Worm (Caenorhabditis elegans): ENCODE data around the gene R105.5.
A peak's percentile ranks its signal among the peaks of the same experiment; 100 is the strongest.

The R105.5 gene

ce11 chrIV:4655979-4656378 lies 19.9 kb downstream of the R105.5 start:
- TF ChIP-seq pha-4 (GFP tag; IDR thresholded peaks at IDR 0.05) (no peak), pha-4 (tag; optimal IDR thresholded peaks at IDR 0.05) (no peak), F44E2.7 (GFP tag; IDR thresholded peaks at IDR 0.05) (0 out of 2 replicates have a peak, but pooled peaks have one; percentile 16), fos-1 (tag; optimal IDR thresholded peaks at IDR 0.05) (no peak), tag-97 (GFP tag; IDR thresholded peaks at IDR 0.05) (no peak), set-16 (GFP tag; IDR thresholded peaks at IDR 0.05) (peak; percentile 98), snpc-1.2 (GFP tag; IDR thresholded peaks at IDR 0.05) (no peak), F26F4.8 (GFP tag; conservative IDR thresholded peaks at IDR 0.05) (0 out of 2 replicates have a peak, but pooled peaks have one; percentile 45), mxl-2 (GFP tag; conservative IDR thresholded peaks at IDR 0.05) (no peak), lim-7 (GFP tag; IDR thresholded peaks at IDR 0.05) (0 out of 2 replicates have a peak, but pooled peaks have one; percentile 38), madf-5 (GFP tag; IDR thresholded peaks at IDR 0.05) (0 out of 4 replicates have a peak, but pooled peaks of 1 of the 2 experiments have one; percentile 66)

ce11 chrIV:4656380-4656779 lies 20.3 kb downstream of the R105.5 start:
- peak; percentile 53; the same call in 1 of the 2 replicates for TF ChIP-seq T26A8.4 (GFP tag; IDR thresholded peaks at IDR 0.05)
- no peak for TF ChIP-seq ztf-7 (tag; optimal IDR thresholded peaks at IDR 0.05)
- no peak for TF ChIP-seq jun-1 (tag; optimal IDR thresholded peaks at IDR 0.05)
- TF ChIP-seq lin-1 (GFP tag; IDR thresholded peaks at IDR 0.05) = no peak

- TF ChIP-seq dmd-6 (GFP tag; IDR thresholded peaks at IDR 0.05) (no peak), nhr-237 (tag; optimal IDR thresholded peaks at IDR 0.05) (no peak), nhr-102 (tag; optimal IDR thresholded peaks at IDR 0.05) (no peak), duxl-1 (tag; optimal IDR thresholded peaks at IDR 0.05; ENCODE audit: poor library complexity) (no peak), dve-1 (tag; optimal IDR thresholded peaks at IDR 0.05; ENCODE audit: insufficient read depth) (no peak), ceh-62 (tag; optimal IDR thresholded peaks at IDR 0.05) (no peak), egl-43 (GFP tag; IDR thresholded peaks at IDR 0.05) (no peak), ZK337.2 (GFP tag; IDR thresholded peaks at IDR 0.05) (no peak), ceh-44 (GFP tag; IDR thresholded peaks at IDR 0.05) (no peak), unc-62 (GFP tag; optimal IDR thresholded peaks at IDR 0.05 in 1 of 2) (no peak), unc-62 (tag; optimal IDR thresholded peaks at IDR 0.05) (no peak)
Observed at ce11 chrIV:4657874-4658273, 21.8 kb downstream of the R105.5 start, which contains the start of gene col-111. TSS of gene col-111 (minus strand) at chrIV:4657974.

DNA sequence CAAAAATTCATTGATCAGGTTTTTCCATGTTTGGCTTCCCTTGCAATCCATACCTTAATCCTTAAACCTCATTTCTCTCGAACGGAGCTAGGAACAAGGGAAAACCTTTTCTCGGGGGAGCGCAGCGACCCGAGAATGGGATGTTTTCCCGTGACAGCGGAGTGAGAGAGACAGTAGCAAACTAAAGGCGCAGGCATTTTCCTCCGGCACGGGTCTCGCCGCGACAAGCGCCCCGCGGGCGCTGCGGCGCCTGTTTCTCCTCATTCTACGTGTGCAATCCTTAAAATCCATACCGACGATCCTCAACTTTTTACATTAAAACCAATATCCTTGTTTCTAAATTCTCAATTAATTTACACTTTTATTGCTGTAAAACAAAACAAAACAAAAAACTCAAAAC lies 22.6 kb downstream of the R105.5 start:
- 0 out of 2 replicates have a peak, but pooled peaks have one; percentile 22 for TF ChIP-seq Y48G9A.11 (GFP tag; IDR thresholded peaks at IDR 0.05)
- peak; percentile 30; the same call in 1 of the 2 replicates for TF ChIP-seq lin-38 (GFP tag; IDR thresholded peaks at IDR 0.05)
- peak; percentile 49; the same call in 1 of the 2 replicates for TF ChIP-seq egl-43 (GFP tag; IDR thresholded peaks at IDR 0.05)
- peak; percentile 81 for TF ChIP-seq set-16 (GFP tag; IDR thresholded peaks at IDR 0.05)
- TF ChIP-seq snpc-1.2 (GFP tag; IDR thresholded peaks at IDR 0.05) = peak; percentile 26; the same call in 1 of the 2 replicates

DNA sequence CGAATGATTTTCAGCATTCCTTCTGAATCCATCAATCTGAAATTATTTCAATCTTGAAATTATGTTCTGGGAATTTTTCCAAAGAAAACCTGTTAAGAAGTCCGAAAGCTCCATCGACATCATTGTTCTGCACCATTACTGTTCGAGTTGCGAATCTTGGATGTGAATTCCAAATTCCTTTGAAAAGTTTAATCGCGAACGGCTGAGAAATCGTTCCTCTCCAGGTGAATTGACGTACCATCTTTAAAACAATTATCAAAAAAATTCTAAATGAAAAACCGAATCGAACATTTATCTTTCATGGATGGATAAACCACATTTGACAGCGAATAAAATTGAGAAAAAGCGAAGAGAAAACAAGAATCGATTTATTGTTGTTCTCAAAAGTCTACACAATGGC lies 23.2 kb downstream of the R105.5 start, which contains the start of gene mrps-21:
Gene mrps-21 (minus strand): TSS at position 241 of the 400 bp plus-strand sequence.
- peak; percentile 77 for TF ChIP-seq ama-1 (optimal IDR thresholded peaks at IDR 0.05)
- TF ChIP-seq F49E8.2 (tag; optimal IDR thresholded peaks at IDR 0.05; ENCODE audit: borderline replicate concordance) = peak; percentile 10
- no peak for TF ChIP-seq daf-16 (GFP tag; optimal IDR thresholded peaks at IDR 0.05)
- peak; percentile 9 for TF ChIP-seq daf-16 (tag; optimal IDR thresholded peaks at IDR 0.05)
- no peak for TF ChIP-seq ceh-20 (GFP tag; IDR thresholded peaks at IDR 0.05)
- peak; percentile 19 for TF ChIP-seq dve-1 (tag; optimal IDR thresholded peaks at IDR 0.05; ENCODE audit: insufficient read depth)
- no peak for TF ChIP-seq lsy-2 (tag; optimal IDR thresholded peaks at IDR 0.05)

Measured in whole organism, L4 larva.